Fruit fly (Drosophila melanogaster) whole organism, embryonic: ENCODE measurements around the gene retm.

ENCODE experiments used
- CG11696 ChIP-seq: fragments of 200-800 bp; sonication (Bioruptor generic); IDR thresholded peaks from 2 replicates; pipeline ENCODE4 v1.3.6; 2022; ENCODE audit warnings: missing biosample characterization, missing genetic modification characterization
- CG13296 ChIP-seq: fragments of 200-800 bp; sonication (Bioruptor generic); optimal IDR thresholded peaks from 3 replicates; lab custom pipeline; 2018; ENCODE audit warnings: missing biosample characterization, mild to moderate bottlenecking, missing genetic modification characterization
- CG15011 ChIP-seq: fragments of 200-800 bp; sonication (Bioruptor generic); optimal IDR thresholded peaks from 3 replicates; lab custom pipeline; 2018; ENCODE audit warnings: missing biosample characterization, mild to moderate bottlenecking, missing genetic modification characterization
- CG15073 ChIP-seq: fragments of 200-800 bp; sonication (Bioruptor generic); optimal IDR thresholded peaks from 2 replicates; lab custom pipeline; 2016; ENCODE audit warnings: missing biosample characterization, missing genetic modification characterization
- CG15696 ChIP-seq: fragments of 200-800 bp; sonication (Bioruptor generic); optimal IDR thresholded peaks from 2 replicates; lab custom pipeline; 2019; ENCODE audit warnings: missing biosample characterization, mild to moderate bottlenecking, missing genetic modification characterization, moderate library complexity
- CG1647 ChIP-seq: fragments of 200-800 bp; sonication (Bioruptor generic); optimal IDR thresholded peaks from 3 replicates; lab custom pipeline; 2016; ENCODE audit warnings: missing biosample characterization, missing genetic modification characterization
- CG16779 ChIP-seq: fragments of 200-800 bp; sonication (Bioruptor generic); IDR thresholded peaks from 2 replicates; pipeline ENCODE4 v1.3.6; 2022; ENCODE audit warnings: missing biosample characterization, missing genetic modification characterization
- CG17385 ChIP-seq: fragments of 200-800 bp; sonication (Bioruptor generic); optimal IDR thresholded peaks from 3 replicates; lab custom pipeline; 2018; ENCODE audit warnings: missing biosample characterization, mild to moderate bottlenecking, missing genetic modification characterization
- CG17912 ChIP-seq: fragments of 200-800 bp; sonication (Bioruptor generic); optimal IDR thresholded peaks from 2 replicates; lab custom pipeline; 2018; ENCODE audit warnings: missing biosample characterization, mild to moderate bottlenecking, missing genetic modification characterization
- CG18011 ChIP-seq: fragments of 200-800 bp; sonication (Bioruptor generic); optimal IDR thresholded peaks from 2 replicates; lab custom pipeline; 2017; ENCODE audit warnings: missing biosample characterization, missing genetic modification characterization, mild to moderate bottlenecking, moderate library complexity, missing genotype
- CG2116 ChIP-seq: fragments of 200-800 bp; sonication (Bioruptor generic); optimal IDR thresholded peaks from 3 replicates; lab custom pipeline; 2018; ENCODE audit warnings: missing biosample characterization, mild to moderate bottlenecking, missing genetic modification characterization
- CG2120 ChIP-seq: fragments of 200-800 bp; sonication (Bioruptor generic); optimal IDR thresholded peaks from 3 replicates; lab custom pipeline; 2016; ENCODE audit warnings: missing biosample characterization, missing genetic modification characterization
- CG2202 ChIP-seq: fragments of 200-800 bp; sonication (Bioruptor generic); optimal IDR thresholded peaks from 2 replicates; lab custom pipeline; 2018; ENCODE audit warnings: missing biosample characterization, mild to moderate bottlenecking, missing genetic modification characterization
- CG2889 ChIP-seq: fragments of 200-800 bp; sonication (Bioruptor generic); IDR thresholded peaks from 3 replicates; pipeline ENCODE4 v1.3.6; 2022; ENCODE audit warnings: missing biosample characterization, missing genetic modification characterization
- CG3163 ChIP-seq: fragments of 200-800 bp; sonication (Bioruptor generic); optimal IDR thresholded peaks from 3 replicates; lab custom pipeline; 2016; ENCODE audit warnings: missing biosample characterization, missing genetic modification characterization
- CG32532 ChIP-seq: fragments of 200-800 bp; sonication (Bioruptor generic); IDR thresholded peaks from 2 replicates; pipeline ENCODE4 v1.3.6; 2022; ENCODE audit warnings: missing biosample characterization, missing genetic modification characterization
- CG3281 ChIP-seq: fragments of 200-800 bp; sonication (Bioruptor generic); optimal IDR thresholded peaks from 3 replicates; lab custom pipeline; 2017; ENCODE audit warnings: missing biosample characterization, mild to moderate bottlenecking, missing genetic modification characterization
- CG3407 ChIP-seq: fragments of 200-800 bp; sonication (Bioruptor generic); optimal IDR thresholded peaks from 2 replicates; lab custom pipeline; 2018; ENCODE audit warnings: missing biosample characterization, mild to moderate bottlenecking, missing genetic modification characterization
- CG4404 ChIP-seq: fragments of 200-800 bp; sonication (Bioruptor generic); IDR thresholded peaks from 2 replicates; pipeline ENCODE4 v1.3.6; 2022; ENCODE audit warnings: missing biosample characterization, missing genetic modification characterization
- CG4854 ChIP-seq: fragments of 200-800 bp; sonication (Bioruptor generic); optimal IDR thresholded peaks from 2 replicates; lab custom pipeline; 2016; ENCODE audit warnings: missing biosample characterization, missing genetic modification characterization, inconsistent platforms
- CG6272 ChIP-seq: fragments of 200-800 bp; sonication (Bioruptor generic); IDR thresholded peaks from 2 replicates; pipeline ENCODE4 v1.3.6; 2022; ENCODE audit warnings: missing biosample characterization, missing genetic modification characterization
- CG6813 ChIP-seq: fragments of 200-800 bp; sonication (Bioruptor generic); optimal IDR thresholded peaks from 2 replicates; lab custom pipeline; 2017; ENCODE audit warnings: missing biosample characterization, missing genetic modification characterization, mild to moderate bottlenecking, moderate library complexity, missing genetic modification reagents
- CG7745 ChIP-seq: fragments of 200-800 bp; sonication (Bioruptor generic); optimal IDR thresholded peaks from 2 replicates; lab custom pipeline; 2018; ENCODE audit warnings: missing biosample characterization, mild to moderate bottlenecking, missing genetic modification characterization, moderate library complexity
- CHES-1-like ChIP-seq: fragments of 200-800 bp; sonication (Bioruptor generic); optimal IDR thresholded peaks from 2 replicates; lab custom pipeline; 2016; ENCODE audit warnings: missing biosample characterization, missing genetic modification characterization
- Dbx ChIP-seq: fragments of 200-800 bp; sonication (Bioruptor generic); IDR thresholded peaks from 3 replicates; pipeline ENCODE4 v1.3.6; 2022; ENCODE audit warnings: missing biosample characterization, missing genetic modification characterization
- Drgx ChIP-seq: fragments of 200-800 bp; sonication (Bioruptor generic); IDR thresholded peaks from 2 replicates; pipeline ENCODE4 v1.3.6; 2022; ENCODE audit warnings: missing biosample characterization, missing genetic modification characterization
- Ets65A ChIP-seq: fragments of 200-800 bp; sonication (Bioruptor generic); peaks from one replicate; lab custom pipeline; 2016; ENCODE audit warnings: missing biosample characterization, missing genetic modification characterization
- Ets97D ChIP-seq: fragments of 200-800 bp; sonication (Bioruptor generic); optimal IDR thresholded peaks from 3 replicates; lab custom pipeline; 2016; ENCODE audit warnings: missing biosample characterization, missing genetic modification characterization
- Gsc ChIP-seq: fragments of 200-800 bp; sonication (Bioruptor generic); IDR thresholded peaks from 2 replicates; pipeline ENCODE4 v1.3.6; 2022; ENCODE audit warnings: missing biosample characterization, missing genetic modification characterization
- Mrtf ChIP-seq: fragments of 200-800 bp; sonication (Bioruptor generic); IDR thresholded peaks from 3 replicates; pipeline ENCODE4 v1.3.6; 2022; ENCODE audit warnings: missing biosample characterization, missing genetic modification characterization
- NC2β ChIP-seq: fragments of 200-800 bp; sonication (Bioruptor generic); optimal IDR thresholded peaks from 2 replicates; lab custom pipeline; 2016; ENCODE audit warnings: missing biosample characterization, missing genetic modification characterization
- Poxn ChIP-seq: fragments of 200-800 bp; sonication (Bioruptor generic); IDR thresholded peaks from 2 replicates; pipeline ENCODE4 v1.3.6; 2022; ENCODE audit warnings: missing biosample characterization, missing genetic modification characterization
- Sox100B ChIP-seq: fragments of 200-800 bp; sonication (Bioruptor generic); optimal IDR thresholded peaks from 3 replicates; lab custom pipeline; 2018; ENCODE audit warnings: missing biosample characterization, mild to moderate bottlenecking, missing genetic modification characterization
- cas ChIP-seq: fragments of 200-800 bp; sonication (Bioruptor generic); IDR thresholded peaks from 2 replicates; pipeline ENCODE4 v1.3.6; 2022; ENCODE audit warnings: missing biosample characterization, missing genetic modification characterization
- cato ChIP-seq: fragments of 200-800 bp; sonication (Bioruptor generic); optimal IDR thresholded peaks from 2 replicates; lab custom pipeline; 2016; ENCODE audit warnings: missing biosample characterization, missing genetic modification characterization, borderline replicate concordance
- caup ChIP-seq: fragments of 200-800 bp; sonication (Bioruptor generic); optimal IDR thresholded peaks from 3 replicates; lab custom pipeline; 2017; ENCODE audit warnings: missing biosample characterization, mild to moderate bottlenecking, missing genetic modification characterization, moderate library complexity; ENCODE audit not compliant: severe bottlenecking
- croc ChIP-seq: fragments of 200-800 bp; sonication (Bioruptor generic); conservative IDR thresholded peaks from 3 replicates; pipeline ENCODE4 v1.3.6; 2022; ENCODE audit warnings: missing biosample characterization, missing genetic modification characterization
- dati ChIP-seq: fragments of 200-800 bp; sonication (Bioruptor generic); IDR thresholded peaks from 2 replicates; pipeline ENCODE4 v1.3.6; 2022; ENCODE audit warnings: missing biosample characterization, missing genetic modification characterization
- dpn ChIP-seq, 2 experiments: fragments of 200-800 bp; sonication (Bioruptor generic); optimal IDR thresholded peaks; 3 replicates each; lab custom pipeline; 2016; ENCODE audit warnings: missing biosample characterization in 2 of 2, missing genetic modification characterization in 2 of 2
- ewg ChIP-seq: fragments of 200-800 bp; sonication (Bioruptor generic); optimal IDR thresholded peaks from 3 replicates; lab custom pipeline; 2017; ENCODE audit warnings: mild to moderate bottlenecking, missing biosample characterization, missing genetic modification reagents, missing genetic modification characterization
- fru ChIP-seq: fragments of >200 bp; optimal IDR thresholded peaks from 2 replicates; lab custom pipeline; 2017
- gt ChIP-seq: fragments of 200-800 bp; sonication (Bioruptor generic); IDR thresholded peaks from 2 replicates; pipeline ENCODE4 v1.3.6; 2022; ENCODE audit warnings: missing biosample characterization, missing genetic modification characterization
- hkb ChIP-seq, 2 experiments: fragments of 200-800 bp in 1 of 2; fragments of >200 bp in 1 of 2; sonication (Bioruptor generic) in 1 of 2; IDR thresholded peaks in 1 of 2; optimal IDR thresholded peaks in 1 of 2; 2 replicates each; pipeline versions ENCODE4 v1.3.6 to Lab custom; 2017 to 2022; ENCODE audit warnings: missing biosample characterization in 1 of 2, missing genetic modification characterization in 1 of 2
- onecut ChIP-seq: fragments of 200-800 bp; sonication (Bioruptor generic); IDR thresholded peaks from 2 replicates; pipeline ENCODE4 v1.3.6; 2022; ENCODE audit warnings: missing biosample characterization, missing genetic modification characterization
- org-1 ChIP-seq: fragments of 200-800 bp; sonication (Bioruptor generic); optimal IDR thresholded peaks from 2 replicates; lab custom pipeline; 2017; ENCODE audit warnings: missing biosample characterization, missing genetic modification characterization
- peb ChIP-seq: fragments of 200-800 bp; sonication (Bioruptor generic); IDR thresholded peaks from 2 replicates; pipeline ENCODE4 v1.3.6; 2022; ENCODE audit warnings: missing biosample characterization, missing genetic modification characterization
- pzg ChIP-seq: fragments of 200-800 bp; sonication (Bioruptor generic); optimal IDR thresholded peaks from 3 replicates; lab custom pipeline; 2018; ENCODE audit warnings: missing biosample characterization, mild to moderate bottlenecking, missing genetic modification characterization, moderate library complexity
- salm ChIP-seq: fragments of 200-800 bp; sonication (Bioruptor generic); optimal IDR thresholded peaks from 2 replicates; lab custom pipeline; 2018; ENCODE audit warnings: missing biosample characterization, mild to moderate bottlenecking, missing genetic modification characterization
- stwl ChIP-seq: fragments of 200-800 bp; sonication (Bioruptor generic); optimal IDR thresholded peaks from 3 replicates; lab custom pipeline; 2018; ENCODE audit warnings: missing biosample characterization, mild to moderate bottlenecking, missing genetic modification characterization, moderate library complexity
- ttk ChIP-seq: fragments of 200-800 bp; sonication (Bioruptor generic); IDR thresholded peaks from 2 replicates; pipeline ENCODE4 v2.1.2; 2022; ENCODE audit warnings: missing biosample characterization, missing genetic modification characterization
- vfl ChIP-seq: fragments of 200-800 bp; sonication (Bioruptor generic); optimal IDR thresholded peaks from 2 replicates; lab custom pipeline; 2016; ENCODE audit warnings: missing biosample characterization, missing genetic modification characterization
- zf30C ChIP-seq: fragments of 200-800 bp; sonication (Bioruptor generic); optimal IDR thresholded peaks from 3 replicates; lab custom pipeline; 2018; ENCODE audit warnings: missing biosample characterization, mild to moderate bottlenecking, missing genetic modification characterization

retm gene

DNA sequence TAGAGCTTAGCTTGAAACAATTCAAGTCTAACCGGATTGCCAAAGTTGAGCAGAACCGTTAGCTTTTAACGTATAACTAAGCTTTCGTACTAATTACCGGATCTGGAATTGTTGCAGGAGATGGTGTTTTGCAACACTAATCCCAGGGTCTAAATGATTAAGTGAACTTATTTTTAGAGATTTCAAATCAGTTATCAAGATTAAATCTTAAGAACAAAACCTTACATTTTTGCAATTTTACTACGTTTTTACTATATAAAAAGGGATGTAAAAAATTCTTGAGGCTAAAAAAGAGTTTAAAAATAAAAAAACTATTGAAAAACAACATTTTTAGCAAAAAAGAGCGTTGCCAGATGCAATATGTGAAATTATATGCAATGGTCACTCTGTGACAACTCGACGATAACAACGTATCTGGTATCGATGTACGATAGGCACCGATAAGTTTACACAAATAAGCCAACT lies 33.0 kb upstream of the retm start, which contains the start of the genes KFase and epsilonCOP (continued):
- TF ChIP-seq CG6813 (GFP tag; lab: Kevin White, UChicago), result no peak
- TF ChIP-seq CG15696, result peak; percentile 41
- TF ChIP-seq CG18011 (GFP tag; lab: Kevin White, UChicago), result peak; percentile 46
- no peak for TF ChIP-seq Sox100B (GFP tag; lab: Kevin White, UChicago)
- TF ChIP-seq CG13296, result peak; percentile 40
- TF ChIP-seq CG2889 (GFP tag; lab: Robert Waterston, UW), result no peak
- TF ChIP-seq CG15011 (GFP tag; lab: Kevin White, UChicago), result peak; percentile 45
- TF ChIP-seq CG11696 (GFP tag; lab: Robert Waterston, UW), result no peak
- no peak for TF ChIP-seq CG15073
- TF ChIP-seq onecut (GFP tag; lab: Robert Waterston, UW), result no peak
- TF ChIP-seq CG3407 (GFP tag; lab: Kevin White, UChicago), result peak; percentile 9
- TF ChIP-seq dati (GFP tag; lab: Robert Waterston, UW), result no peak
- TF ChIP-seq CG3163 (GFP tag; lab: Kevin White, UChicago), result peak; percentile 5
- TF ChIP-seq cato (GFP tag; lab: Kevin White, UChicago), result no peak
- no peak for TF ChIP-seq CG16779 (GFP tag; lab: Robert Waterston, UW)
- TF ChIP-seq vfl (GFP tag; lab: Kevin White, UChicago), result peak; percentile 60
- TF ChIP-seq CG1647 (GFP tag; lab: Kevin White, UChicago), result peak; percentile 57
- no peak for TF ChIP-seq CG2202 (tag; lab: Kevin White, UChicago)
- no peak for TF ChIP-seq Poxn (GFP tag; lab: Robert Waterston, UW)
- TF ChIP-seq cas, result no peak
- TF ChIP-seq Dbx (GFP tag; lab: Robert Waterston, UW), result 0 out of 3 replicates have a peak, but pooled peaks have one; percentile 12
- no peak for TF ChIP-seq croc (GFP tag; lab: Robert Waterston, UW)
- peak; percentile 15; the same call in 1 of the 2 replicates for TF ChIP-seq CG4404 (GFP tag; lab: Robert Waterston, UW)
- peak; percentile 94 for TF ChIP-seq CG3281
- TF ChIP-seq Gsc (GFP tag; lab: Robert Waterston, UW), result no peak
- no peak for TF ChIP-seq Drgx (GFP tag; lab: Robert Waterston, UW)
- peak; percentile 93 for TF ChIP-seq CG2116 (GFP tag; lab: Kevin White, UChicago)
- TF ChIP-seq stwl (tag; lab: Kevin White, UChicago), result peak; percentile 100
- peak; percentile 56; the same call in 1 of the 2 replicates for TF ChIP-seq CG32532 (GFP tag; lab: Robert Waterston, UW)
- TF ChIP-seq CG6272 (GFP tag; lab: Robert Waterston, UW), result no peak
- peak; percentile 95 for TF ChIP-seq CG7745 (tag; lab: Kevin White, UChicago)
- TF ChIP-seq ttk (GFP tag; lab: Robert Waterston, UW), result no peak
- peak; percentile 98 for TF ChIP-seq Ets97D
- TF ChIP-seq hkb (optimal IDR thresholded peaks at IDR 0.05; lab: Kevin White, UChicago), result no peak
- TF ChIP-seq hkb (GFP tag; IDR thresholded peaks at IDR 0.05; lab: Robert Waterston, UW), result peak; percentile 70
- TF ChIP-seq NC2β, result peak; percentile 71
- TF ChIP-seq fru (lab: Kevin White, UChicago), result no peak
- TF ChIP-seq ewg, result no peak
- TF ChIP-seq CG17912, result peak; percentile 3
- TF ChIP-seq dpn (GFP tag; optimal IDR thresholded peaks at IDR 0.05; lab: Kevin White, UChicago), result peak; percentile 45 to 55
- peak; percentile 42 for TF ChIP-seq CG4854 (GFP tag; lab: Kevin White, UChicago)
- no peak for TF ChIP-seq zf30C (GFP tag; lab: Kevin White, UChicago)
- no peak for TF ChIP-seq gt (GFP tag; lab: Robert Waterston, UW)
- TF ChIP-seq Mrtf (GFP tag; lab: Robert Waterston, UW), result no peak
- TF ChIP-seq salm, result no peak
- TF ChIP-seq CHES-1-like, result peak; percentile 62
- peak; percentile 79 for TF ChIP-seq CG2120 (GFP tag; lab: Kevin White, UChicago)
- TF ChIP-seq Ets65A (GFP tag; lab: Kevin White, UChicago), result peak; percentile 95
- no peak for TF ChIP-seq peb
- TF ChIP-seq pzg (GFP tag; lab: Kevin White, UChicago), result peak; percentile 62
- peak; percentile 60 for TF ChIP-seq caup (GFP tag; lab: Kevin White, UChicago)
- TF ChIP-seq CG17385 (GFP tag; lab: Kevin White, UChicago), result peak; percentile 53
- TF ChIP-seq org-1 (GFP tag; lab: Kevin White, UChicago), result no peak
